Worm (Caenorhabditis elegans) whole organism, L1 larva: ENCODE data around the gene C18A11.3.

ENCODE experiments used
- C04F5.9 ChIP-seq: sonication (generic microtip); optimal IDR thresholded peaks from 2 replicates; lab custom pipeline; 2016; ENCODE audit warnings: missing genetic modification characterization, missing compliant biosample characterization
- C16A3.4 ChIP-seq: fragments of 150-350 bp; optimal IDR thresholded peaks from 2 replicates; lab custom pipeline; 2014; ENCODE audit warnings: missing biosample characterization, missing genetic modification characterization
- aly-2 ChIP-seq: fragments of 150-350 bp; optimal IDR thresholded peaks from 2 replicates; lab custom pipeline; 2014; ENCODE audit warnings: missing biosample characterization, missing genetic modification characterization
- dsc-1 ChIP-seq: sonication (generic microtip); optimal IDR thresholded peaks from 2 replicates; lab custom pipeline; 2016; ENCODE audit warnings: mild to moderate bottlenecking, missing genetic modification characterization, missing compliant biosample characterization
- fos-1 ChIP-seq: fragments of 150-350 bp; optimal IDR thresholded peaks from 2 replicates; lab custom pipeline; 2014; ENCODE audit warnings: missing biosample characterization, missing genetic modification characterization
- lir-3 ChIP-seq: sonication (generic microtip); optimal IDR thresholded peaks from 2 replicates; lab custom pipeline; 2016; ENCODE audit warnings: mild to moderate bottlenecking, missing genetic modification characterization, moderate library complexity, missing compliant biosample characterization; ENCODE audit not compliant: poor library complexity
- nhr-76 ChIP-seq: sonication (generic microtip); optimal IDR thresholded peaks from 2 replicates; lab custom pipeline; 2017; ENCODE audit warnings: missing biosample characterization, missing genetic modification characterization
- pqm-1 ChIP-seq: sonication (generic microtip); optimal IDR thresholded peaks from 3 replicates; lab custom pipeline; 2017; ENCODE audit warnings: missing biosample characterization, missing genetic modification characterization
- snpc-4 ChIP-seq: fragments of 150-350 bp; optimal IDR thresholded peaks from 2 replicates; lab custom pipeline; 2014; ENCODE audit warnings: missing biosample characterization, missing genetic modification characterization
- tlp-1 ChIP-seq: fragments of 150-350 bp; optimal IDR thresholded peaks from 2 replicates; lab custom pipeline; 2014; ENCODE audit warnings: missing biosample characterization, missing genetic modification characterization
- unc-62 ChIP-seq: fragments of 150-350 bp; optimal IDR thresholded peaks from 2 replicates; lab custom pipeline; 2014; ENCODE audit warnings: missing biosample characterization, missing genetic modification reagents, missing genetic modification characterization

- no peak for TF ChIP-seq unc-62
- TF ChIP-seq dsc-1 (tag; lab: Kevin White, UChicago), result no peak
- no peak for TF ChIP-seq tlp-1 (tag; lab: Kevin White, UChicago)
- TF ChIP-seq C16A3.4 (tag; lab: Kevin White, UChicago), result no peak
- TF ChIP-seq fos-1 (tag; lab: Kevin White, UChicago), result no peak
- no peak for TF ChIP-seq snpc-4 (tag; lab: Kevin White, UChicago)
- TF ChIP-seq lir-3 (tag; lab: Kevin White, UChicago), result no peak
- no peak for TF ChIP-seq C04F5.9 (tag; lab: Kevin White, UChicago)
- no peak for TF ChIP-seq nhr-76
- no peak for TF ChIP-seq aly-2 (tag; lab: Kevin White, UChicago)
- no peak for TF ChIP-seq pqm-1 (tag; lab: Kevin White, UChicago)
Observed at ce11 chrX:8059999-8060398, 924 bp upstream of the C18A11.3 start.
